Worm (Caenorhabditis elegans) whole organism, L1 larva: Measurements from ENCODE around the gene C49G7.10.
"Not testable (repeated sequence)": the region's sequence is repeated elsewhere in the genome, so short reads cannot be mapped to it uniquely, and the experiment has no call there.

Experiments used
- alr-1 ChIP-seq: fragments of 200-800 bp; sonication (Bioruptor generic); optimal IDR thresholded peaks from 2 replicates; lab custom pipeline; 2018; ENCODE audit warnings: borderline replicate concordance, mild to moderate bottlenecking, missing genetic modification characterization, missing compliant biosample characterization
- aly-2 ChIP-seq: fragments of 150-350 bp; optimal IDR thresholded peaks from 2 replicates; lab custom pipeline; 2014; ENCODE audit warnings: missing biosample characterization, missing genetic modification characterization
- ces-1 ChIP-seq: fragments of 150-350 bp; optimal IDR thresholded peaks from 2 replicates; lab custom pipeline; 2014; ENCODE audit warnings: missing biosample characterization, missing genetic modification reagents, missing genetic modification characterization
- elt-2 ChIP-seq: sonication (generic microtip); optimal IDR thresholded peaks from 2 replicates; lab custom pipeline; 2016; ENCODE audit warnings: missing genetic modification characterization, mild to moderate bottlenecking, inconsistent platforms, missing compliant biosample characterization, missing genetic modification reagents
- elt-3 ChIP-seq, 6 experiments: fragments of 150-350 bp in 1 of 6; sonication (generic microtip); optimal IDR thresholded peaks; 2 replicates each; lab custom pipeline; 2017 to 2018; ENCODE audit warnings: missing biosample characterization in 6 of 6, missing genetic modification characterization in 6 of 6, inconsistent platforms in 1 of 6
- fos-1 ChIP-seq: fragments of 150-350 bp; optimal IDR thresholded peaks from 2 replicates; lab custom pipeline; 2014; ENCODE audit warnings: missing biosample characterization, missing genetic modification characterization
- pqm-1 ChIP-seq: sonication (generic microtip); optimal IDR thresholded peaks from 3 replicates; lab custom pipeline; 2017; ENCODE audit warnings: missing biosample characterization, missing genetic modification characterization
- skn-1 ChIP-seq: fragments of 150-350 bp; optimal IDR thresholded peaks from 2 replicates; lab custom pipeline; 2014; ENCODE audit warnings: missing biosample characterization, missing genetic modification characterization
- unc-130 ChIP-seq: fragments of 150-350 bp; optimal IDR thresholded peaks from 2 replicates; lab custom pipeline; 2017; ENCODE audit warnings: missing biosample characterization, missing genetic modification characterization, inconsistent platforms
- unc-62 ChIP-seq: fragments of 150-350 bp; optimal IDR thresholded peaks from 2 replicates; lab custom pipeline; 2014; ENCODE audit warnings: missing biosample characterization, missing genetic modification reagents, missing genetic modification characterization

DNA sequence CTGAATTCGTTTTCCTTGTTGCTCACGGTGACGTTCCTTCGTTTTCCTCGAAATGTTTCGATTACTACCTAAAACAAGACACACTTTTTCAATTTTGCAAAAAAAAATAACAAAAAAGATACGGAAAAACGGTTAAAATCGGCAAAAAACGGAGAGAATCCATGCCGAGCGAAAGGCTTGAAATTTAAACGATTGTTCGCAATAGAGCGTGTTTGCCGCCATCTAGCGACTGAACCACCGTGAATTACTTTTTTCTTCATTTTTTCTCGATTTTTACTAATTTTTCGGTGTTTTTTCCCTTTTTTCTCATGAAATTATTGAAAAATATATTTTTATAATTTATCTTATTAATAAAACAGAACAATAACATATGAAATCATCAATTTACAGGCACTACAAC is 24.3 kb upstream of the C49G7.10 start:
- TF ChIP-seq ces-1 (GFP tag; lab: Kevin White, UChicago); pqm-1 (tag; lab: Kevin White, UChicago); skn-1 (tag; lab: Kevin White, UChicago); elt-3 (tag; optimal IDR thresholded peaks at IDR 0.05; lab: Kevin White, UChicago); fos-1 (tag; lab: Kevin White, UChicago); unc-62 (GFP tag; lab: Kevin White, UChicago); unc-130; alr-1 (tag; lab: Kevin White, UChicago); aly-2 (tag; lab: Kevin White, UChicago); elt-2: not testable (repeated sequence)
